Fruit fly (Drosophila melanogaster): ENCODE data around the gene CG14262.

CG14262 gene

DNA sequence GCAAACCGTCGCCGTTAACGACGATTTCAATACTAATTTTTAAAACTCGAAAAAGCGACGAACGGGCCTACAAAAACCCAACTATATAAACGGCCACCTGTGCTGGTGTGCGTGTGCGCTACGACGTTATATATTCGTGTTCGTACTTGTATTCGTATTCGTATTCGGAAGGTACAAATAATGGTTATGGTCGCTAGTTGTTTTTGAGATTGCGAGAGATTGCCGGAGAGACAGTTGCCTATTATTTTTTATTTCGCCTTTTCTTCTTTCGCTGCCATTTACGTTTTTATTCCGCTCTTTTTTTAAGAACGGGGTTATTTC is 16.5 kb upstream of the CG14262 start (continued):
- no peak for TF ChIP-seq CG16815 (GFP tag; optimal IDR thresholded peaks at IDR 0.05)
- peak; percentile 38 for TF ChIP-seq gfzf (GFP tag; optimal IDR thresholded peaks at IDR 0.05)
- no peak for TF ChIP-seq dmrt11E (tag; optimal IDR thresholded peaks at IDR 0.05)
- no peak for TF ChIP-seq Bteb2 (GFP tag; optimal IDR thresholded peaks at IDR 0.05)
- no peak for TF ChIP-seq Hsf (GFP tag; optimal IDR thresholded peaks at IDR 0.05)
- no peak for TF ChIP-seq GATAe (GFP tag; conservative IDR thresholded peaks at IDR 0.05)
- TF ChIP-seq CG30403 (GFP tag; optimal IDR thresholded peaks at IDR 0.05) = no peak
- no peak for TF ChIP-seq chm (GFP tag; IDR thresholded peaks at IDR 0.05)
- no peak for TF ChIP-seq chn (GFP tag; optimal IDR thresholded peaks at IDR 0.05)
- no peak for TF ChIP-seq hkb (optimal IDR thresholded peaks at IDR 0.05)
- TF ChIP-seq hkb (GFP tag; IDR thresholded peaks at IDR 0.05) = no peak; the same call in 1 of the 2 replicates
- TF ChIP-seq CG18476 (GFP tag; optimal IDR thresholded peaks at IDR 0.05) = no peak
- TF ChIP-seq ewg (GFP tag; optimal IDR thresholded peaks at IDR 0.05) = no peak
- TF ChIP-seq Hmr (GFP tag; optimal IDR thresholded peaks at IDR 0.05) = no peak
- TF ChIP-seq Sox102F (GFP tag; optimal IDR thresholded peaks at IDR 0.05) = no peak
- TF ChIP-seq repo (GFP tag; optimal IDR thresholded peaks at IDR 0.05) = no peak
- no peak for TF ChIP-seq NFAT (GFP tag; IDR thresholded peaks at IDR 0.05)
- no peak for TF ChIP-seq Ptx1 (GFP tag; IDR thresholded peaks at IDR 0.05)
- TF ChIP-seq CG2199 (GFP tag; IDR thresholded peaks at IDR 0.05) = 0 out of 3 replicates have a peak, but pooled peaks have one; percentile 6
- TF ChIP-seq HHEX (GFP tag; optimal IDR thresholded peaks at IDR 0.05) = no peak
- 0 out of 2 replicates have a peak, but pooled peaks have one; percentile 44 for TF ChIP-seq nerfin-2 (GFP tag; IDR thresholded peaks at IDR 0.05; ENCODE audit: partially characterized antibody)
- TF ChIP-seq jigr1 (GFP tag; IDR thresholded peaks at IDR 0.05) = no peak
- no peak for TF ChIP-seq her (GFP tag; optimal IDR thresholded peaks at IDR 0.05)
- no peak for TF ChIP-seq CG8388 (GFP tag; optimal IDR thresholded peaks at IDR 0.05)
- TF ChIP-seq MESR4 (GFP tag; optimal IDR thresholded peaks at IDR 0.05) = no peak
- no peak for TF ChIP-seq HLH4C (GFP tag; IDR thresholded peaks at IDR 0.05; ENCODE audit: partially characterized antibody)
- TF ChIP-seq CG33557 (GFP tag; optimal IDR thresholded peaks at IDR 0.05) = no peak
- TF ChIP-seq amos (GFP tag; IDR thresholded peaks at IDR 0.05; ENCODE audit: partially characterized antibody) = peak; percentile 12; the same call in 1 of the 2 replicates
- 0 out of 2 replicates have a peak, but pooled peaks have one; percentile 20 for TF ChIP-seq inv (GFP tag; IDR thresholded peaks at IDR 0.05; ENCODE audit: partially characterized antibody)
- no peak for TF ChIP-seq CG42726 (GFP tag; IDR thresholded peaks at IDR 0.05; ENCODE audit: partially characterized antibody)
- TF ChIP-seq ftz-f1 (GFP tag; optimal IDR thresholded peaks at IDR 0.05) = no peak
- TF ChIP-seq Trl (optimal IDR thresholded peaks at IDR 0.05) = peak in 1 of 2 experiments; percentile 58
- TF ChIP-seq Trl (GFP tag; optimal IDR thresholded peaks at IDR 0.05) = no peak
- TF ChIP-seq CG34224 (GFP tag; IDR thresholded peaks at IDR 0.05; ENCODE audit: partially characterized antibody) = no peak
- no peak for TF ChIP-seq CG11085 (GFP tag; IDR thresholded peaks at IDR 0.05)
- no peak for TF ChIP-seq HLHmδ (GFP tag; optimal IDR thresholded peaks at IDR 0.05)
- no peak for TF ChIP-seq CG6813 (GFP tag; optimal IDR thresholded peaks at IDR 0.05)
- TF ChIP-seq danr (GFP tag; IDR thresholded peaks at IDR 0.05) = no peak
- TF ChIP-seq nom (GFP tag; optimal IDR thresholded peaks at IDR 0.05) = no peak
- TF ChIP-seq Hey (tag; optimal IDR thresholded peaks at IDR 0.05) = no peak
- no peak for TF ChIP-seq lbe (GFP tag; optimal IDR thresholded peaks at IDR 0.05)
- TF ChIP-seq run (tag; optimal IDR thresholded peaks at IDR 0.05) = no peak
- TF ChIP-seq Dip2 (GFP tag; IDR thresholded peaks at IDR 0.05) = no peak
- no peak for TF ChIP-seq Ravus (GFP tag; IDR thresholded peaks at IDR 0.05)
- no peak for TF ChIP-seq yki (optimal IDR thresholded peaks at IDR 0.05)
- TF ChIP-seq bbx (GFP tag; IDR thresholded peaks at IDR 0.05; ENCODE audit: partially characterized antibody) = peak; percentile 42; the same call in 1 of the 2 replicates
- TF ChIP-seq Drgx (GFP tag; IDR thresholded peaks at IDR 0.05) = no peak
- no peak for TF ChIP-seq sisA (GFP tag; IDR thresholded peaks at IDR 0.05)
- TF ChIP-seq crol (GFP tag; IDR thresholded peaks at IDR 0.05) = no peak
- no peak for TF ChIP-seq ase (GFP tag; IDR thresholded peaks at IDR 0.05)
- no peak for TF ChIP-seq CG14014 (GFP tag; IDR thresholded peaks at IDR 0.05)
- no peak for TF ChIP-seq gcm (GFP tag; optimal IDR thresholded peaks at IDR 0.05)
